Worm (Caenorhabditis elegans): ENCODE results near the gene Y75B8A.10.

Y75B8A.10 gene

DNA sequence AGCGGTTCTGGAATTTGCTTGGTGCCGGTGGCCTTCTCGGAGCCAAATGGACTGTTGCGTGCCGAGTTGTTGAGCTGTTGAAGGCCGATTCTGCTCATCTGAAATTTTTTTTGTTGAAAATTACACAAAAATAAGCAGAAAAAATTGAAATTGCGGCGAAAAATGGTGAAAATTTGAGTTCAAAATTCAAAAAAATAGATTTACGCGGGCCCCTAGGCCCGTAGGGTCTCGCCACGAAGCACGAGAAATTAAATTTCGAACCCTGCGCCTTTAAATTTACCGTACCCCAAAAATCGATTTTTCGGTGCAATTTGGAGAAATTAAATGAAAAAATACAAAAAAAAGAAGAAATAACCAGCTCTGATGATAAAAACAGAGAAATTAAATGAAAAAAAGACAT, 42.4 kb upstream of the Y75B8A.10 start, which contains the start of gene gmn-1 (continued):
- TF ChIP-seq let-607 (tag; optimal IDR thresholded peaks at IDR 0.05) = no peak
- TF ChIP-seq ekl-4 (GFP tag; IDR thresholded peaks at IDR 0.05) = peak; percentile 44; the same call in 1 of the 2 replicates
- no peak for TF ChIP-seq attf-3 (GFP tag; conservative IDR thresholded peaks at IDR 0.05)
- no peak for TF ChIP-seq ama-1 (optimal IDR thresholded peaks at IDR 0.05)
- TF ChIP-seq ama-1 (GFP tag; optimal IDR thresholded peaks at IDR 0.05) = no peak
- TF ChIP-seq lin-26 (GFP tag; IDR thresholded peaks at IDR 0.05) = no peak
- TF ChIP-seq ceh-91 (GFP tag; IDR thresholded peaks at IDR 0.05) = peak; percentile 87
- TF ChIP-seq F57C9.4 (tag; optimal IDR thresholded peaks at IDR 0.05) = no peak
- no peak for TF ChIP-seq K12H6.12 (tag; optimal IDR thresholded peaks at IDR 0.05)
- TF ChIP-seq madf-6 (GFP tag; IDR thresholded peaks at IDR 0.05) = peak; percentile 94
- TF ChIP-seq F22D6.2 (tag; optimal IDR thresholded peaks at IDR 0.05) = no peak
- no peak for TF ChIP-seq snpc-4 (GFP tag; optimal IDR thresholded peaks at IDR 0.05)
- peak in 1 of 4 experiments; percentile 23 for TF ChIP-seq snpc-4 (tag; optimal IDR thresholded peaks at IDR 0.05)
- no peak for TF ChIP-seq rec-8 (tag; optimal IDR thresholded peaks at IDR 0.05)
- TF ChIP-seq nfya-1 (tag; optimal IDR thresholded peaks at IDR 0.05; ENCODE audit: borderline replicate concordance, insufficient read depth) = no peak
- no peak for TF ChIP-seq hlh-26 (GFP tag; conservative IDR thresholded peaks at IDR 0.05)
- 0 out of 2 replicates have a peak, but pooled peaks have one; percentile 26 for TF ChIP-seq ceh-100 (GFP tag; IDR thresholded peaks at IDR 0.05)
- TF ChIP-seq nfyb-1 (GFP tag; IDR thresholded peaks at IDR 0.05) = no peak
- no peak for TF ChIP-seq Y53G8AR.9 (GFP tag; conservative IDR thresholded peaks at IDR 0.05)
- no peak for TF ChIP-seq akir-1 (GFP tag; optimal IDR thresholded peaks at IDR 0.05)
- no peak for TF ChIP-seq F57A8.1 (GFP tag; optimal IDR thresholded peaks at IDR 0.05)
- TF ChIP-seq B0019.2 (GFP tag; conservative IDR thresholded peaks at IDR 0.05) = 0 out of 2 replicates have a peak, but pooled peaks have one; percentile 18
- TF ChIP-seq lsl-1 (GFP tag; optimal IDR thresholded peaks at IDR 0.05) = peak; percentile 92
- TF ChIP-seq Y79H2A.3 (GFP tag; conservative IDR thresholded peaks at IDR 0.05) = 0 out of 2 replicates have a peak, but pooled peaks have one; percentile 23
- TF ChIP-seq C06A6.2 (GFP tag; conservative IDR thresholded peaks at IDR 0.05) = no peak
- peak; percentile 88 for TF ChIP-seq D2030.7 (GFP tag; IDR thresholded peaks at IDR 0.05)
- no peak for TF ChIP-seq fkh-3 (tag; optimal IDR thresholded peaks at IDR 0.05)
- TF ChIP-seq F55B11.4 (tag; optimal IDR thresholded peaks at IDR 0.05; ENCODE audit: borderline replicate concordance, insufficient read depth) = no peak
- no peak for TF ChIP-seq lsy-27 (tag; optimal IDR thresholded peaks at IDR 0.05; ENCODE audit: borderline replicate concordance, insufficient read depth)
- 0 out of 2 replicates have a peak, but pooled peaks have one; percentile 31 for TF ChIP-seq hsf-1 (GFP tag; IDR thresholded peaks at IDR 0.05)
- no peak for TF ChIP-seq nhr-90 (tag; optimal IDR thresholded peaks at IDR 0.05)
- peak; percentile 63 for TF ChIP-seq snpc-1.1 (tag; optimal IDR thresholded peaks at IDR 0.05; ENCODE audit: insufficient read depth)
- TF ChIP-seq somi-1 (GFP tag; optimal IDR thresholded peaks at IDR 0.05) = no peak
- TF ChIP-seq Y67H2A.10 (GFP tag; conservative IDR thresholded peaks at IDR 0.05) = no peak
- TF ChIP-seq tbp1 (GFP tag; optimal IDR thresholded peaks at IDR 0.05) = peak; percentile 42
- TF ChIP-seq snpc-3.4 (tag; optimal IDR thresholded peaks at IDR 0.05) = peak; percentile 53
- no peak for TF ChIP-seq ceh-27 (GFP tag; optimal IDR thresholded peaks at IDR 0.05)
- peak; percentile 83 for TF ChIP-seq ztf-28 (GFP tag; IDR thresholded peaks at IDR 0.05)
- TF ChIP-seq nfya-2 (GFP tag; IDR thresholded peaks at IDR 0.05) = no peak
- no peak for TF ChIP-seq lag-1 (GFP tag; IDR thresholded peaks at IDR 0.05)
- no peak for TF ChIP-seq B0261.1 (tag; optimal IDR thresholded peaks at IDR 0.05)
- no peak for TF ChIP-seq hrde-1 (tag; optimal IDR thresholded peaks at IDR 0.05; ENCODE audit: borderline replicate concordance)
- peak; percentile 31 for TF ChIP-seq tlf-1 (GFP tag; optimal IDR thresholded peaks at IDR 0.05)
- peak; percentile 39 for TF ChIP-seq hmg-1.2 (GFP tag; IDR thresholded peaks at IDR 0.05)
